Fruit fly (Drosophila melanogaster) whole organism, prepupa: Measurements from ENCODE around the gene CG42299.
A peak's percentile ranks its signal among the peaks of the same experiment; 100 is the strongest.

Source experiments
- CG10631 ChIP-seq: fragments of 200-800 bp; sonication (Bioruptor generic); optimal IDR thresholded peaks from 2 replicates; lab custom pipeline; 2016; ENCODE audit warnings: missing biosample characterization, missing genetic modification characterization
- CG10669 ChIP-seq: fragments of 200-800 bp; sonication (Bioruptor generic); optimal IDR thresholded peaks from 3 replicates; lab custom pipeline; 2018; ENCODE audit warnings: missing biosample characterization, mild to moderate bottlenecking, missing genetic modification characterization, moderate library complexity
- CG11762 ChIP-seq: fragments of 200-800 bp; sonication (Bioruptor generic); optimal IDR thresholded peaks from 3 replicates; lab custom pipeline; 2016; ENCODE audit warnings: missing biosample characterization, missing genetic modification characterization; ENCODE audit not compliant: insufficient read depth
- CG1621 ChIP-seq: fragments of 200-800 bp; sonication (Bioruptor generic); optimal IDR thresholded peaks from 3 replicates; lab custom pipeline; 2018; ENCODE audit warnings: missing biosample characterization, mild to moderate bottlenecking, missing genetic modification characterization
- CG31627 ChIP-seq: fragments of 200-800 bp; sonication (Bioruptor generic); optimal IDR thresholded peaks from 3 replicates; lab custom pipeline; 2016; ENCODE audit warnings: missing biosample characterization, missing genetic modification characterization
- CG32006 ChIP-seq: fragments of 200-800 bp; sonication (Bioruptor generic); optimal IDR thresholded peaks from 3 replicates; lab custom pipeline; 2017; ENCODE audit warnings: missing biosample characterization, mild to moderate bottlenecking, missing genetic modification characterization
- CG3919 ChIP-seq: fragments of 200-800 bp; sonication (Bioruptor generic); optimal IDR thresholded peaks from 3 replicates; lab custom pipeline; 2016; ENCODE audit warnings: missing biosample characterization, missing genetic modification characterization
- CG4318 ChIP-seq: fragments of 200-800 bp; sonication (Bioruptor generic); optimal IDR thresholded peaks from 3 replicates; lab custom pipeline; 2017; ENCODE audit warnings: missing biosample characterization, mild to moderate bottlenecking, missing genetic modification characterization
- CG6163 ChIP-seq: fragments of 200-800 bp; sonication (Bioruptor generic); IDR thresholded peaks from 3 replicates; pipeline ENCODE4 v1.3.6; 2022; ENCODE audit warnings: missing biosample characterization, missing genetic modification characterization
- CG6808 ChIP-seq: fragments of 200-800 bp; sonication (Bioruptor generic); optimal IDR thresholded peaks from 3 replicates; lab custom pipeline; 2017; ENCODE audit warnings: missing biosample characterization, missing genetic modification characterization, mild to moderate bottlenecking, moderate library complexity, missing genetic modification reagents
- CG6854 ChIP-seq: fragments of 200-800 bp; sonication (Bioruptor generic); optimal IDR thresholded peaks from 2 replicates; lab custom pipeline; 2017; ENCODE audit warnings: missing biosample characterization, mild to moderate bottlenecking, missing genetic modification characterization
- CG8119 ChIP-seq: fragments of 200-800 bp; sonication (Bioruptor generic); IDR thresholded peaks from 3 replicates; pipeline ENCODE4 v1.3.6; 2022; ENCODE audit warnings: missing biosample characterization, missing genetic modification characterization
- CG8632 ChIP-seq: fragments of 200-800 bp; sonication (Bioruptor generic); optimal IDR thresholded peaks from 3 replicates; lab custom pipeline; 2016; ENCODE audit warnings: missing biosample characterization, missing genetic modification characterization
- CG9139 ChIP-seq: fragments of 200-800 bp; sonication (Bioruptor generic); optimal IDR thresholded peaks from 3 replicates; lab custom pipeline; 2017; ENCODE audit warnings: missing biosample characterization, mild to moderate bottlenecking, missing genetic modification characterization
- Eip75B ChIP-seq: fragments of 200-800 bp; sonication (Bioruptor generic); optimal IDR thresholded peaks from 3 replicates; lab custom pipeline; 2016; ENCODE audit warnings: missing biosample characterization, missing genetic modification characterization
- Eip78C ChIP-seq: fragments of 200-800 bp; sonication (Bioruptor generic); peaks from one replicate; lab custom pipeline; 2016; ENCODE audit warnings: missing biosample characterization, missing genetic modification characterization
- Eip93F ChIP-seq: fragments of 200-800 bp; sonication (Bioruptor generic); optimal IDR thresholded peaks from 2 replicates; lab custom pipeline; 2016; ENCODE audit warnings: missing biosample characterization, mild to moderate bottlenecking, missing genetic modification characterization
- Hr38 ChIP-seq: sonication (Bioruptor generic); optimal IDR thresholded peaks from 2 replicates; lab custom pipeline; 2016; ENCODE audit warnings: missing biosample characterization, missing genetic modification characterization
- Hr39 ChIP-seq: fragments of 200-800 bp; sonication (Bioruptor generic); optimal IDR thresholded peaks from 2 replicates; lab custom pipeline; 2016; ENCODE audit warnings: missing biosample characterization, missing genetic modification characterization
- OdsH ChIP-seq: fragments of 200-800 bp; sonication (Bioruptor generic); optimal IDR thresholded peaks from 3 replicates; lab custom pipeline; 2016; ENCODE audit warnings: missing biosample characterization, missing genetic modification characterization
- Smox ChIP-seq: fragments of 200-800 bp; sonication (Bioruptor generic); optimal IDR thresholded peaks from 3 replicates; lab custom pipeline; 2016; ENCODE audit warnings: missing biosample characterization, missing genetic modification characterization
- Sox102F ChIP-seq: fragments of 200-800 bp; sonication (Bioruptor generic); optimal IDR thresholded peaks from 2 replicates; lab custom pipeline; 2016; ENCODE audit warnings: missing biosample characterization, mild to moderate bottlenecking, missing genetic modification characterization
- Sox14 ChIP-seq: fragments of 200-800 bp; sonication (Bioruptor generic); optimal IDR thresholded peaks from 3 replicates; lab custom pipeline; 2016; ENCODE audit warnings: missing biosample characterization, missing genetic modification characterization
- achi ChIP-seq: fragments of 200-800 bp; sonication (Bioruptor generic); optimal IDR thresholded peaks from 3 replicates; lab custom pipeline; 2016; ENCODE audit warnings: missing biosample characterization, missing genetic modification characterization
- acj6 ChIP-seq: fragments of 200-800 bp; sonication (Bioruptor generic); optimal IDR thresholded peaks from 3 replicates; lab custom pipeline; 2016; ENCODE audit warnings: missing biosample characterization, missing genetic modification characterization
- cyc ChIP-seq: fragments of 200-800 bp; sonication (Bioruptor generic); optimal IDR thresholded peaks from 3 replicates; lab custom pipeline; 2016; ENCODE audit warnings: missing biosample characterization, missing genetic modification characterization
- dac ChIP-seq: fragments of 200-800 bp; sonication (Bioruptor generic); optimal IDR thresholded peaks from 2 replicates; lab custom pipeline; 2017; ENCODE audit warnings: missing biosample characterization, mild to moderate bottlenecking, missing genetic modification characterization
- dsx ChIP-seq: fragments of 200-800 bp; optimal IDR thresholded peaks from 3 replicates; lab custom pipeline; 2019; ENCODE audit warnings: missing biosample characterization, mild to moderate bottlenecking, missing genetic modification characterization, moderate library complexity; ENCODE audit not compliant: poor library complexity, severe bottlenecking
- fkh ChIP-seq: fragments of 200-800 bp; sonication (Bioruptor generic); optimal IDR thresholded peaks from 3 replicates; lab custom pipeline; 2017; ENCODE audit warnings: missing biosample characterization, mild to moderate bottlenecking, missing genetic modification characterization, moderate library complexity
- pdm3 ChIP-seq: fragments of 200-800 bp; sonication (Bioruptor generic); optimal IDR thresholded peaks from 3 replicates; lab custom pipeline; 2016; ENCODE audit warnings: missing biosample characterization, missing genetic modification characterization
- salr ChIP-seq, 2 experiments: fragments of 200-800 bp; sonication (Bioruptor generic); optimal IDR thresholded peaks; 3 replicates each; lab custom pipeline; 2016 to 2018; ENCODE audit warnings: missing biosample characterization in 2 of 2, missing genetic modification characterization in 2 of 2, mild to moderate bottlenecking in 1 of 2
- spab ChIP-seq: fragments of 200-800 bp; sonication (Bioruptor generic); optimal IDR thresholded peaks from 2 replicates; lab custom pipeline; 2017; ENCODE audit warnings: missing biosample characterization, mild to moderate bottlenecking, missing genetic modification characterization, missing genetic modification reagents
- ss ChIP-seq, 2 experiments: fragments of 200-800 bp; sonication (Bioruptor generic); optimal IDR thresholded peaks; 2 replicates in 1 of 2; 3 replicates in 1 of 2; lab custom pipeline; 2017 to 2018; ENCODE audit warnings: mild to moderate bottlenecking in 2 of 2, missing biosample characterization in 2 of 2, missing genetic modification characterization in 2 of 2, moderate library complexity in 1 of 2
- svp ChIP-seq: fragments of 200-800 bp; sonication (Bioruptor generic); peaks from one replicate; lab custom pipeline; 2016; ENCODE audit warnings: missing biosample characterization, missing genetic modification characterization
- topi ChIP-seq: fragments of 200-800 bp; sonication (Bioruptor generic); optimal IDR thresholded peaks from 3 replicates; lab custom pipeline; 2016; ENCODE audit warnings: missing biosample characterization, missing genetic modification characterization

CG42299 gene

dm6 chrX:15610957-15611356, 35.5 kb upstream of the CG42299 start (continued):
- TF ChIP-seq Eip75B (GFP tag; lab: Kevin White, UChicago) (peak; percentile 3), CG1621 (tag; lab: Kevin White, UChicago) (no peak), acj6 (GFP tag; lab: Kevin White, UChicago) (peak; percentile 23), svp (GFP tag; lab: Kevin White, UChicago) (peak; percentile 76), achi (GFP tag; lab: Kevin White, UChicago) (peak; percentile 25), Eip78C (GFP tag; lab: Kevin White, UChicago) (peak; percentile 74), CG4318 (peak; percentile 9), CG9139 (GFP tag; lab: Kevin White, UChicago) (no peak), Smox (GFP tag; lab: Kevin White, UChicago) (no peak), Hr39 (GFP tag; lab: Kevin White, UChicago) (peak; percentile 13), CG31627 (GFP tag; lab: Kevin White, UChicago) (peak; percentile 30), Sox102F (GFP tag; lab: Kevin White, UChicago) (no peak), CG32006 (GFP tag; lab: Kevin White, UChicago) (peak; percentile 53), cyc (GFP tag; lab: Kevin White, UChicago) (no peak), CG11762 (GFP tag; lab: Kevin White, UChicago) (no peak), salr (GFP tag; optimal IDR thresholded peaks at IDR 0.05; lab: Kevin White, UChicago) (peak in 1 of 2 experiments; percentile 9), pdm3 (GFP tag; lab: Kevin White, UChicago) (peak; percentile 46), spab (GFP tag; lab: Kevin White, UChicago) (no peak), CG8119 (GFP tag; lab: Robert Waterston, UW) (no peak; the same call in 2 of the 3 replicates), dac (GFP tag; lab: Kevin White, UChicago) (no peak)

DNA sequence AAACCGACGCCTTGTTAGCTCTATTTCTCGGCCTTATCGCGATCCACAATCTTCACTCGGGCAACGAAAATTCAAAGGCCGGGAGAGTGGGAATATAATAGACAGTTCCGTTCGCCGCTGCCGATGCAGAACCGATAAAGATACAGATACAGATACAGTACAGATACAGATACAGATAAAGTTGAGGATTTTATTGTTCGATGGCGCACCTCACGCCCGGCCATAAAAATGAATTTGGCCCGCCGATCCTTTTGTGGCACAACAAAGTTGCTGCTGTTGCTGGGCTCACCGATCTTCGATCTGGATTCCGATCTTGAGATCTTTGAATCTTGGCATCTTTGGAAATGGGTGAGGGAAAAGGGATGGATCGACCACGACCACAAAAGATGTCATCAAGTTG, 34.7 kb upstream of the CG42299 start:
- TF ChIP-seq Eip78C (GFP tag; lab: Kevin White, UChicago) = no peak
- TF ChIP-seq CG11762 (GFP tag; lab: Kevin White, UChicago) = no peak
- peak; percentile 94 for TF ChIP-seq dsx (GFP tag; lab: Kevin White, UChicago)

DNA sequence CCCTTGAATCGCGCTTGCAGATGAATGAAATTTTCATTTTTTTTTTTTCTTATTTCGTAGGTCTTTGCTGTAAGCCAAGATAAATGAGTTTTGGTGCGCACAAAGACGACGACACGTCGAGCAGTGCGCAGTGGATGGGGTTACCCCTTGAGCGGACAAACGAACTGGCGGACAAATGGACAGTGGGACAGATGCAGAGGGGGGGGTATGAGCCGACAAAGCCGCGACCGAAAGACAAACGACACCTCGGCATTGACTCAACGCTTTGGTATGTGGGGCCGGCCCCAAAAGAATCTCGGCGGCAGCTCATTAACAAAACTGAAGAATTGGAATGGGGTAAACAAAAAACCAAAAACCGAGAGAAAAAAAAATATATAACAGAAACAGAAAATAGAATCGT, 33.9 kb upstream of the CG42299 start:
- TF ChIP-seq pdm3 (GFP tag; lab: Kevin White, UChicago) (no peak), CG32006 (GFP tag; lab: Kevin White, UChicago) (no peak), Eip78C (GFP tag; lab: Kevin White, UChicago) (peak; percentile 45), CG10669 (GFP tag; lab: Kevin White, UChicago) (no peak)

DNA sequence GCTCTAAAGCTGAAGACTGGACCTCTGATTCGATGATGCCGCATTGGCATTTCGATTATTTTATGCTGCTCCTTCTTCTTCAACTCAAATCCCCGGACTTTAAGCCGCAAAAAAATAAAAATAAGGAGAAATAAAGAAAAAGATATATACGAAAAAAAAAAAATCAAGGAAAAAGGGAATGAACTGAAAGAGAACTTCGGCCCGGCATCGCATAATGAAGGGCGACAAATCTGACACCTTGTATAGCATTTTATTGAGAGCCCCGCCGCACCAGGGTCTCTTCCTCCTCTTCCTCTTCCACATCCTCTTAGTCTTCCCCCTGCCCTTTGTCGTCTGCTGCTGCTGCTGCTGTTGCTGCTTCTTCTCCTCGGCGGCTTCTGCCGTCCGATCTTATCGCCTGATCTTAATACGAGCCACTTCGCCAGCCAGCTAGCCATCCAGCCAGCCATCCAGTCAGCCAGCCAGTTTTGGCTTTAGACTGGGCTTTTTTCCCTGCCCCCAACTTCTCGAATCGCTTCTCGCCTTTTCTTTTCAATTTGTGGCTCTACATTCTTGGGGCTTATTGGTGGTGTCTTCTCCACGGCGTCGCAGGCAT, 33.4 kb upstream of the CG42299 start:
- TF ChIP-seq CG6854 (GFP tag; lab: Kevin White, UChicago) (peak; percentile 26), Eip78C (GFP tag; lab: Kevin White, UChicago) (peak; percentile 57), Sox14 (GFP tag; lab: Kevin White, UChicago) (no peak), CG6808 (peak; percentile 49), spab (GFP tag; lab: Kevin White, UChicago) (peak; percentile 34), Hr38 (GFP tag; lab: Kevin White, UChicago) (no peak), Eip93F (GFP tag; lab: Kevin White, UChicago) (no peak), CG3919 (GFP tag; lab: Kevin White, UChicago) (peak; percentile 10), ss (GFP tag; optimal IDR thresholded peaks at IDR 0.05; lab: Kevin White, UChicago) (peak; percentile 64), CG10669 (GFP tag; lab: Kevin White, UChicago) (no peak), Eip75B (GFP tag; lab: Kevin White, UChicago) (peak; percentile 5), CG32006 (GFP tag; lab: Kevin White, UChicago) (no peak), CG9139 (GFP tag; lab: Kevin White, UChicago) (peak; percentile 64)

- no peak for TF ChIP-seq topi (GFP tag; lab: Kevin White, UChicago)
- TF ChIP-seq CG6163 (GFP tag; lab: Robert Waterston, UW) = peak; percentile 39; the same call in 1 of the 3 replicates
- peak; percentile 11 for TF ChIP-seq CG10631 (GFP tag; lab: Kevin White, UChicago)
- peak; percentile 4 for TF ChIP-seq CG8632 (GFP tag; lab: Kevin White, UChicago)
- TF ChIP-seq OdsH (GFP tag; lab: Kevin White, UChicago) = no peak
- peak; percentile 65 for TF ChIP-seq fkh (GFP tag; lab: Kevin White, UChicago)
- peak; percentile 8 for TF ChIP-seq CG10669 (GFP tag; lab: Kevin White, UChicago)
- peak; percentile 14 for TF ChIP-seq CG3919 (GFP tag; lab: Kevin White, UChicago)
Measured at dm6 chrX:15602438-15602837, 27.0 kb upstream of the CG42299 start.
